Worm (Caenorhabditis elegans): ENCODE results near the gene vha-8.

The vha-8 gene

DNA sequence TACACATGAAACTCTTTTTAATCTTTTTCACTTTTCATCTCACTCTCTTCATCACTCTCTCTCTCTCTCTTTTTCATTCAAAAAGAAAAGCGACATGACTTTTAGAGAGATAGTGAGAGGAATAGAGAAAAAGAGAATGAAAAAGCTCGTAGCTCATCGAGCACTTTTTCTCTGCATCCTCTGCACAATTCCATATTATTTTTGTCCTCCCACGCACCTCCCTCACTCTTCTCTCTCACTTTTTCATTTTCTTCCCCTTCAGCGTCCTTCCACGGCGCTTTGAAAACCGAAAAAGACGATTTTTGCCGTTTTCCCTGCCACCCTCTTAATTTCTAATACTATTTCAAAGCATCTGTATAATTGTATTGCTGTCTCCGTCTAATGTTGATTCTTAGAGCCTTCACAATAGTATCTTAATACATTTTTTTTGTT lies 48.2 kb downstream of the vha-8 start (continued):
- TF ChIP-seq ztf-22 (GFP tag; optimal IDR thresholded peaks at IDR 0.05) (no peak), bed-2 (GFP tag; IDR thresholded peaks at IDR 0.05) (no peak), fkh-3 (tag; optimal IDR thresholded peaks at IDR 0.05) (no peak), Y79H2A.3 (GFP tag; conservative IDR thresholded peaks at IDR 0.05) (no peak), mel-28 (tag; optimal IDR thresholded peaks at IDR 0.05; ENCODE audit: borderline replicate concordance) (no peak), lsl-1 (GFP tag; optimal IDR thresholded peaks at IDR 0.05) (no peak), somi-1 (GFP tag; optimal IDR thresholded peaks at IDR 0.05) (peak; percentile 78), snpc-1.1 (tag; optimal IDR thresholded peaks at IDR 0.05; ENCODE audit: insufficient read depth) (no peak), ccch-3 (GFP tag; optimal IDR thresholded peaks at IDR 0.05) (no peak), madf-3 (GFP tag; IDR thresholded peaks at IDR 0.05) (no peak), B0261.1 (tag; optimal IDR thresholded peaks at IDR 0.05) (no peak), madf-10 (tag; optimal IDR thresholded peaks at IDR 0.05) (peak; percentile 48), K11D2.4 (GFP tag; IDR thresholded peaks at IDR 0.05) (peak; percentile 69), ekl-4 (GFP tag; IDR thresholded peaks at IDR 0.05) (no peak), F37B4.10 (GFP tag; IDR thresholded peaks at IDR 0.05) (no peak), attf-6 (GFP tag; IDR thresholded peaks at IDR 0.05) (no peak), gei-17 (GFP tag; optimal IDR thresholded peaks at IDR 0.05) (peak; percentile 20), F23B12.7 (tag; optimal IDR thresholded peaks at IDR 0.05; ENCODE audit: insufficient read depth) (no peak), efl-1 (GFP tag; optimal IDR thresholded peaks at IDR 0.05) (no peak), lin-54 (GFP tag; optimal IDR thresholded peaks at IDR 0.05) (peak; percentile 40), rcor-1 (GFP tag; IDR thresholded peaks at IDR 0.05) (0 out of 2 replicates have a peak, but pooled peaks have one; percentile 31), lin-40 (tag; optimal IDR thresholded peaks at IDR 0.05) (peak; percentile 83), Y67H2A.10 (GFP tag; conservative IDR thresholded peaks at IDR 0.05) (no peak), nhr-80 (tag; optimal IDR thresholded peaks at IDR 0.05) (peak; percentile 88), let-607 (tag; optimal IDR thresholded peaks at IDR 0.05) (peak in 1 of 2 experiments; percentile 62), nhr-120 (GFP tag; IDR thresholded peaks at IDR 0.05) (no peak), K12H6.12 (tag; optimal IDR thresholded peaks at IDR 0.05) (peak; percentile 76), F57C9.4 (tag; optimal IDR thresholded peaks at IDR 0.05) (no peak), tlf-1 (GFP tag; optimal IDR thresholded peaks at IDR 0.05) (no peak), attf-5 (GFP tag; optimal IDR thresholded peaks at IDR 0.05) (peak; percentile 80), F49E8.2 (tag; optimal IDR thresholded peaks at IDR 0.05; ENCODE audit: insufficient read depth) (no peak), lsy-27 (tag; optimal IDR thresholded peaks at IDR 0.05; ENCODE audit: borderline replicate concordance, insufficient read depth) (no peak), ama-1 (optimal IDR thresholded peaks at IDR 0.05) (no peak), ama-1 (GFP tag; optimal IDR thresholded peaks at IDR 0.05) (no peak), madf-6 (GFP tag; IDR thresholded peaks at IDR 0.05) (no peak), B0019.2 (GFP tag; conservative IDR thresholded peaks at IDR 0.05) (no peak), let-526 (GFP tag; IDR thresholded peaks at IDR 0.05) (no peak), lir-1 (GFP tag; conservative IDR thresholded peaks at IDR 0.05) (no peak), pha-4 (tag; optimal IDR thresholded peaks at IDR 0.05) (peak; percentile 58), F22D6.2 (tag; optimal IDR thresholded peaks at IDR 0.05) (peak; percentile 26), athp-1 (tag; optimal IDR thresholded peaks at IDR 0.05) (no peak), dpff-1 (tag; optimal IDR thresholded peaks at IDR 0.05) (no peak), egl-18 (GFP tag; IDR thresholded peaks at IDR 0.05) (no peak), bed-1 (GFP tag; IDR thresholded peaks at IDR 0.05) (no peak), F10E7.11 (tag; optimal IDR thresholded peaks at IDR 0.05) (no peak), tbp1 (GFP tag; optimal IDR thresholded peaks at IDR 0.05) (peak; percentile 19), cebp-2 (GFP tag; IDR thresholded peaks at IDR 0.05) (no peak), F57A8.1 (GFP tag; optimal IDR thresholded peaks at IDR 0.05) (no peak), pbrm-1 (GFP tag; IDR thresholded peaks at IDR 0.05) (0 out of 2 replicates have a peak, but pooled peaks have one; percentile 33)

All from whole organism, young adult.